Worm (Caenorhabditis elegans): ENCODE measurements around the gene C18A11.4.

The C18A11.4 gene

DNA sequence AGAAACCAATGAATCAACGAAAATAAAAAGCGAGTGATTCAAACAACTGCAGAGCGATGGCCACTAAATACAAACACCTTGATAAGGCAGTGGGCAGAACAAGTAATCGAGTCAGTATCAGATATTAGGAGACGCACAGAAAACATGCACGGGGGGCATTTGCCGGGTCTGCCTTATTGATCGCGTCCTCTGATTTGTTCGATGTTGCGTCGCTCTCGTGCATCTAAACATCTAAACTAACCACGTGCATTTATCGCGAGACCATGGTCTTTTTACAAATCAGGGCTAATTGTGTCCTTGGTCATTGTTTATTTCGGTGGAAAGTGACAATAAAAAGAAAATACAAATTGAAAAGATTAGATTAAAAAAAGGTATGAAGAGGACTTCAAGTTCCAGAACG lies 38.6 kb downstream of the C18A11.4 start, which contains the start of gene K07E3.4 (continued):
- TF ChIP-seq ceh-82 (tag; optimal IDR thresholded peaks at IDR 0.05) (no peak), ama-1 (optimal IDR thresholded peaks at IDR 0.05) (peak; percentile 14), nhr-76 (tag; optimal IDR thresholded peaks at IDR 0.05) (no peak), hpl-2 (GFP tag; optimal IDR thresholded peaks at IDR 0.05) (no peak), grh-1 (GFP tag; IDR thresholded peaks at IDR 0.05) (peak; percentile 57), snpc-4 (tag; optimal IDR thresholded peaks at IDR 0.05) (no peak), hlh-17 (GFP tag; optimal IDR thresholded peaks at IDR 0.05; ENCODE audit: borderline replicate concordance) (no peak), sup-37 (GFP tag; optimal IDR thresholded peaks at IDR 0.05) (no peak), snu-23 (GFP tag; optimal IDR thresholded peaks at IDR 0.05) (peak; percentile 82), ceh-88 (GFP tag; IDR thresholded peaks at IDR 0.05) (no peak), nhr-71 (tag; optimal IDR thresholded peaks at IDR 0.05) (peak; percentile 86)

DNA sequence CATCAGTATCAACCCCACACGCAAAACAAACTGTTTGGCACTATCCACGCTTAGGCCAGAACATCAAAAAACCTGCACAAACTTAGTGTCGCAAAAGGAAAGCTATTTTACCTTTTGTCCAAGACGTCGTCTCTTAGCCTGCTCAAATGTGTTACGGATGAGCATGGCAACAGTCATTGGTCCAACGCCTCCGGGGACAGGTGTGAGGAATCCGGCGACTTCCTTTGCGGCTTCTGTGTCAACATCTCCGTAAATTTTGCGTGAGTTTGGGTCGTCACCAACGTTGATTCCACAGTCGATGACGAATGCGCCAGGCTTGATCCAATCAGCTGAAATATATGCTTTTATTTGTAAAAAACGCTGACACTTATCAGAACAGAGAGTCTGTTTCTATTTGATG lies 39.4 kb downstream of the C18A11.4 start:
- no peak for TF ChIP-seq fkh-4 (tag; optimal IDR thresholded peaks at IDR 0.05; ENCODE audit: borderline replicate concordance)
- TF ChIP-seq sox-4 (tag; optimal IDR thresholded peaks at IDR 0.05), result no peak
- no peak for TF ChIP-seq nhr-20 (tag; optimal IDR thresholded peaks at IDR 0.05)
- TF ChIP-seq dsc-1 (tag; optimal IDR thresholded peaks at IDR 0.05), result no peak
- 0 out of 2 replicates have a peak, but pooled peaks have one; percentile 8 for TF ChIP-seq grh-1 (GFP tag; IDR thresholded peaks at IDR 0.05)

DNA sequence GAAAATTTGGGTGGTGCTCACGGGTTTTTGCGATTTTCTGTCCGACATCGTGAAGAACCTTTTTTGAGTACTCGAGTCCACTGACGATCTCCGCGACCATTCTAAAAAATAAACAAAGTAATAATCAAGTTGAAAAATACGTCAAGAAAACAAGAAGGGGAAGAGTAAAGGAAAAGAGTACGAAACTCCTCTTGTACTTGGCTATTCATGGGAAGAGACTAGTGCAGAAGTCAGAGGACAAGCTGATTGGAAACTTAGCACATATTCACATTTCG lies 41.1 kb downstream of the C18A11.4 start, which contains the start of gene dao-3:
Gene dao-3, minus strand, starts transcription at position 101 of the 275 bp plus-strand sequence.
- no peak for TF ChIP-seq lin-35 (GFP tag; optimal IDR thresholded peaks at IDR 0.05)

DNA sequence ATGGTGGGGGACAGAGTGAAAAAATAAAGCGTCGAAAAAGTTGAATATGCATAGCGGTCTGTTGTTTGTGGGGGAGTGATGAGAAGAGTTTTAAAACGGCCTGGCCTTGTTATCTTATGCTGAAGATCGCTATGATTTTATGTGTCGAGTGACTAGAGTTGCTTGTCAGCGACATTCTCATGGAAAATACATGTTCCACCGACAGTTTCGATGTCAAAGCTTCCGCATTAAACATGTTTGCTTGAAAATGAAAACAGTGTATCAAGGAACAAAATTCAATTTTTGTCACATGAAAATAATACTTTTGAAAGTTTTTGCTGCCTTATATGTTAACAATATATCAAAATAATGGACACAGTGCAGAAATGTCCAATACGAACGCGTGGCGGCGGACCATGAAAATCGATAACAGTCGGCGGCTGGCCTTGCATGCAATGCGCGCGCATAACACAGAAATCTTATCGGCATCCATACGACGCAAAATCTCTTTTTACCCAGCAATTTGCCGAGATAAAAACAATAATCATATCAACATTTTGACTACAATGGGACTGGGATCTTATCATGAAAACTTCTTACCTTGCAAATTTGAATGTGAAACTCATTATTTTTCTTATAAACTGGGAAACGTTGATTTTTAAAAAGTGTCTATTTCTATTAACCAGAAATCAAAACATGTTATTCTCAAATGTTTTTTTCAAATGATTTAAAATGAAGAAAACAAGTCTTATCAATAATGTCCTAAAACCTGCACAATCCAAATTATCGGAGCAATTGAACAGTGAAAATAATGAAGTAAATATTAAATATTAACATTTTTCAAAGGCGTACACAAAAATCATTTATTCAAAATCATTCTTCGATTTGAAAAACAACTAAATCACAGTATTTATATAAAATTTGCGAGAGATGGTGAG lies 41.7 kb downstream of the C18A11.4 start:
- no peak for TF ChIP-seq tlp-1 (tag; optimal IDR thresholded peaks at IDR 0.05)
- TF ChIP-seq xbp-1 (tag; optimal IDR thresholded peaks at IDR 0.05), result no peak
- TF ChIP-seq nhr-77 (tag; optimal IDR thresholded peaks at IDR 0.05), result no peak
- TF ChIP-seq nhr-71 (tag; optimal IDR thresholded peaks at IDR 0.05), result peak; percentile 12
- TF ChIP-seq unc-30 (tag; optimal IDR thresholded peaks at IDR 0.05), result no peak
- no peak for TF ChIP-seq ets-5 (GFP tag; IDR thresholded peaks at IDR 0.05)
- no peak for TF ChIP-seq ceh-90 (tag; optimal IDR thresholded peaks at IDR 0.05)
- TF ChIP-seq C04F5.9 (tag; optimal IDR thresholded peaks at IDR 0.05), result no peak
- TF ChIP-seq ces-1 (GFP tag; optimal IDR thresholded peaks at IDR 0.05), result no peak
- peak; percentile 53 for TF ChIP-seq nhr-85 (tag)
- TF ChIP-seq nhr-76 (tag; optimal IDR thresholded peaks at IDR 0.05), result no peak
- no peak for TF ChIP-seq efl-1 (optimal IDR thresholded peaks at IDR 0.05)
- no peak for TF ChIP-seq efl-1 (GFP tag; optimal IDR thresholded peaks at IDR 0.05 in 1 of 2)
- TF ChIP-seq nhr-12 (tag; optimal IDR thresholded peaks at IDR 0.05), result no peak
- TF ChIP-seq ceh-63 (GFP tag; optimal IDR thresholded peaks at IDR 0.05), result no peak
- TF ChIP-seq fkh-10 (GFP tag; optimal IDR thresholded peaks at IDR 0.05), result no peak
- no peak for TF ChIP-seq zag-1 (tag; optimal IDR thresholded peaks at IDR 0.05)

DNA sequence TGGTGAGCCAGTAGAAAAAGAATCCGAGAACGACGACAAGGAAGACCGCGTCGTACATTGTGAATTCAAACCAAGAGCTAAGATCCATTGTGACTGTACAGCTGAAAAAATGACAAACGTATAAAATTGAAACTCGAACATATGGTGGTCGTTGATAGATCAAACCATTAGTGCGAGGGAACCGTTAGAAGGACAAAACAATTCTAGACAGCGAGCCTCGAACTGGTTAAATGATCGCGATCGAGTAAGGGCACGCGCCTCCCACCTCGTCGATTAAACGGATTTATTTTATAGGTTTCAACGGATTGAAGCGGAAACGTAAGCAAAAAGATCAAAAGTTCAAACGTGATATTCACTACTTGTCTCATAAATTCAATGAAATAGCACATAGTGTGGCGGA lies 43.2 kb downstream of the C18A11.4 start, which contains the start of gene vem-1:
Gene vem-1, minus strand, starts transcription at position 101 of the 400 bp plus-strand sequence.
- TF ChIP-seq snpc-4 (tag; optimal IDR thresholded peaks at IDR 0.05) (no peak), nhr-85 (tag) (peak; percentile 15), efl-3 (GFP tag; optimal IDR thresholded peaks at IDR 0.05) (no peak)

DNA sequence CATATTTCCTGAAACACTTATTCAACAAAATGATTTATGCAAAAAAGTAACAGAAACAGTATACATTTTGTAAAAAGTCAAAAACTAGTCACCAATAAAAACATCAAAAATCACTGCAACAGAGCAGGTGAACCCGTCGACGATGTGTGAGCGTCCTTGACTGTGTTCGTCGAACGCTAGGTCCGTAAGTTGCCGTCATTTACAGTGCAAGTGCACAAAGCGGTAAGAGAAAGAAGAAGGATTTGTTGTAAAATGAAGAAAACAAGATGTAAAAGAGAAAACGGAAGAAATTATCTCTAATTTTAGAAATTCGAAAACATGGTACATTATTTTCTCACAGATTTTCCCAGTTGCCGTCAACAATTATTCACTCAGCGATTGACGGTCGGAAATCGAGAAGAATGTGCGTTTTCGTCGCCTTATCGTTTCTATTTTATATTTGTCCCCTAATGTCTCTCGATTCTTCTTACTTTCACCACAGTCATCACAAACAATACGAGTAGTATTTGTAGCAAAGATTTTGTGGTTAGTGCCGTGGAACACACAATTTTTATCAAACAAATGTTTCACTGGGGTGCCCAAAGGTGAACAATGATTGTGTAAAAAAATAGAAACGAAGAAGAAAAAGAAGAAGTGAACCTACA lies 44.1 kb downstream of the C18A11.4 start:
- TF ChIP-seq mef-2 (tag; optimal IDR thresholded peaks at IDR 0.05) (no peak), pqm-1 (tag; optimal IDR thresholded peaks at IDR 0.05) (no peak), nhr-84 (tag; optimal IDR thresholded peaks at IDR 0.05) (no peak), nhr-20 (tag; optimal IDR thresholded peaks at IDR 0.05) (no peak), blmp-1 (tag; optimal IDR thresholded peaks at IDR 0.05) (peak; percentile 44), isw-1 (GFP tag; IDR thresholded peaks at IDR 0.05) (no peak), F16B12.6 (tag; optimal IDR thresholded peaks at IDR 0.05) (peak; percentile 80), mdl-1 (tag; optimal IDR thresholded peaks at IDR 0.05) (no peak), hlh-17 (GFP tag; optimal IDR thresholded peaks at IDR 0.05; ENCODE audit: borderline replicate concordance) (no peak), xbp-1 (tag; optimal IDR thresholded peaks at IDR 0.05) (no peak), zip-4 (GFP tag; optimal IDR thresholded peaks at IDR 0.05) (no peak), tbx-2 (tag; optimal IDR thresholded peaks at IDR 0.05) (no peak), nhr-28 (tag; optimal IDR thresholded peaks at IDR 0.05) (no peak), lin-35 (GFP tag; optimal IDR thresholded peaks at IDR 0.05) (peak in 1 of 2 experiments; percentile 15), fkh-8 (tag; optimal IDR thresholded peaks at IDR 0.05) (no peak), fkh-4 (tag; optimal IDR thresholded peaks at IDR 0.05; ENCODE audit: borderline replicate concordance) (no peak), nhr-71 (tag; optimal IDR thresholded peaks at IDR 0.05) (peak; percentile 23)

Data from whole organism, L1 larva.